Worm (Caenorhabditis elegans) whole organism, late embryonic: ENCODE measurements around the gene vav-1.

Experiments
- C38D4.7 ChIP-seq: fragments of 200-800 bp; sonication (Bioruptor generic); optimal IDR thresholded peaks from 2 replicates; lab custom pipeline; 2018; ENCODE audit warnings: mild to moderate bottlenecking, missing genetic modification characterization, moderate library complexity, missing compliant biosample characterization
- F13H6.1 ChIP-seq: sonication (generic microtip); optimal IDR thresholded peaks from 2 replicates; lab custom pipeline; 2016; ENCODE audit warnings: missing genetic modification characterization, missing compliant biosample characterization
- K09A11.1 ChIP-seq: sonication (generic microtip); optimal IDR thresholded peaks from 2 replicates; lab custom pipeline; 2017; ENCODE audit warnings: antibody characterized with exemption, mild to moderate bottlenecking, missing genetic modification characterization, missing compliant biosample characterization; ENCODE audit not compliant: insufficient read depth
- T23F11.4 ChIP-seq: fragments of 200-800 bp; sonication (Bioruptor generic); optimal IDR thresholded peaks from 2 replicates; lab custom pipeline; 2018; ENCODE audit warnings: mild to moderate bottlenecking, missing genetic modification characterization, missing compliant biosample characterization
- ceh-18 ChIP-seq: sonication (generic microtip); optimal IDR thresholded peaks from 2 replicates; lab custom pipeline; 2016; ENCODE audit warnings: missing genetic modification characterization, missing compliant biosample characterization
- ceh-19 ChIP-seq: fragments of 200-800 bp; sonication (Bioruptor generic); optimal IDR thresholded peaks from 2 replicates; lab custom pipeline; 2018; ENCODE audit warnings: mild to moderate bottlenecking, missing genetic modification characterization, missing compliant biosample characterization
- ceh-2 ChIP-seq: sonication (generic microtip); optimal IDR thresholded peaks from 2 replicates; lab custom pipeline; 2016; ENCODE audit warnings: missing genotype, missing genetic modification characterization, missing compliant biosample characterization
- ceh-22 ChIP-seq: sonication (generic microtip); optimal IDR thresholded peaks from 2 replicates; lab custom pipeline; 2017; ENCODE audit warnings: missing biosample characterization, missing genetic modification characterization
- ceh-24 ChIP-seq: sonication (generic microtip); optimal IDR thresholded peaks from 2 replicates; lab custom pipeline; 2016; ENCODE audit warnings: mild to moderate bottlenecking, missing genetic modification characterization, missing compliant biosample characterization
- ceh-30 ChIP-seq: fragments of 150-350 bp; optimal IDR thresholded peaks from 2 replicates; lab custom pipeline; 2014; ENCODE audit warnings: missing biosample characterization, missing genetic modification characterization
- ceh-31 ChIP-seq: sonication (generic microtip); optimal IDR thresholded peaks from 2 replicates; lab custom pipeline; 2016; ENCODE audit warnings: missing genetic modification characterization, missing compliant biosample characterization
- ceh-34 ChIP-seq: sonication (generic microtip); optimal IDR thresholded peaks from 2 replicates; lab custom pipeline; 2016; ENCODE audit warnings: mild to moderate bottlenecking, missing genetic modification characterization, missing compliant biosample characterization
- ceh-6 ChIP-seq: fragments of 200-800 bp; sonication (Bioruptor generic); optimal IDR thresholded peaks from 2 replicates; lab custom pipeline; 2018; ENCODE audit warnings: mild to moderate bottlenecking, missing genetic modification characterization, missing compliant biosample characterization
- che-1 ChIP-seq: sonication (generic microtip); optimal IDR thresholded peaks from 2 replicates; lab custom pipeline; 2016; ENCODE audit warnings: mild to moderate bottlenecking, missing genetic modification characterization, missing compliant biosample characterization
- dve-1 ChIP-seq: sonication (generic microtip); optimal IDR thresholded peaks from 2 replicates; lab custom pipeline; 2017; ENCODE audit warnings: antibody characterized with exemption, mild to moderate bottlenecking, missing genetic modification characterization, missing compliant biosample characterization
- elt-2 ChIP-seq: sonication (generic microtip); optimal IDR thresholded peaks from 2 replicates; lab custom pipeline; 2016; ENCODE audit warnings: missing genetic modification reagents, missing genetic modification characterization, missing compliant biosample characterization
- elt-4 ChIP-seq: sonication (generic microtip); optimal IDR thresholded peaks from 2 replicates; lab custom pipeline; 2016; ENCODE audit warnings: missing genetic modification characterization, missing compliant biosample characterization
- ets-4 ChIP-seq: sonication (generic microtip); optimal IDR thresholded peaks from 2 replicates; lab custom pipeline; 2016; ENCODE audit warnings: missing genetic modification characterization, missing compliant biosample characterization
- eyg-1 ChIP-seq: sonication (generic microtip); optimal IDR thresholded peaks from 2 replicates; lab custom pipeline; 2016; ENCODE audit warnings: missing genotype, missing genetic modification characterization, missing compliant biosample characterization
- fax-1 ChIP-seq: sonication (generic microtip); optimal IDR thresholded peaks from 2 replicates; lab custom pipeline; 2016; ENCODE audit warnings: missing genotype, missing genetic modification characterization, missing compliant biosample characterization
- hlh-13 ChIP-seq: fragments of 200-800 bp; sonication (Bioruptor generic); optimal IDR thresholded peaks from 2 replicates; lab custom pipeline; 2018; ENCODE audit warnings: mild to moderate bottlenecking, missing genetic modification characterization, missing compliant biosample characterization
- hlh-15 ChIP-seq: sonication (generic microtip); optimal IDR thresholded peaks from 2 replicates; lab custom pipeline; 2016; ENCODE audit warnings: missing genetic modification characterization, missing compliant biosample characterization
- hlh-30 ChIP-seq: sonication (generic microtip); optimal IDR thresholded peaks from 2 replicates; lab custom pipeline; 2017; ENCODE audit warnings: antibody characterized with exemption, missing genetic modification characterization, missing compliant biosample characterization; ENCODE audit not compliant: insufficient read depth
- hlh-6 ChIP-seq: sonication (generic microtip); optimal IDR thresholded peaks from 2 replicates; lab custom pipeline; 2016; ENCODE audit warnings: missing genotype, missing genetic modification characterization, missing compliant biosample characterization
- madf-2 ChIP-seq: sonication (generic microtip); optimal IDR thresholded peaks from 2 replicates; lab custom pipeline; 2017; ENCODE audit warnings: missing genetic modification characterization, missing compliant biosample characterization
- mec-3 ChIP-seq: sonication (generic microtip); optimal IDR thresholded peaks from 2 replicates; lab custom pipeline; 2016; ENCODE audit warnings: borderline replicate concordance, missing genetic modification characterization, missing compliant biosample characterization
- nhr-11 ChIP-seq: fragments of 150-350 bp; optimal IDR thresholded peaks from 2 replicates; lab custom pipeline; 2014; ENCODE audit warnings: missing biosample characterization, missing genetic modification characterization
- npax-4 ChIP-seq: sonication (generic microtip); optimal IDR thresholded peaks from 2 replicates; lab custom pipeline; 2016; ENCODE audit warnings: missing genetic modification characterization, missing compliant biosample characterization
- pag-3 ChIP-seq: sonication (generic microtip); optimal IDR thresholded peaks from 2 replicates; lab custom pipeline; 2016; ENCODE audit warnings: missing compliant biosample characterization, missing genetic modification characterization, borderline replicate concordance
- pat-9 ChIP-seq: fragments of 200-800 bp; sonication (Bioruptor generic); optimal IDR thresholded peaks from 2 replicates; lab custom pipeline; 2018; ENCODE audit warnings: mild to moderate bottlenecking, missing genetic modification characterization, moderate library complexity, missing compliant biosample characterization
- pqm-1 ChIP-seq: sonication (generic microtip); optimal IDR thresholded peaks from 2 replicates; lab custom pipeline; 2016; ENCODE audit warnings: missing genetic modification characterization, missing compliant biosample characterization
- ref-2 ChIP-seq: sonication (generic microtip); optimal IDR thresholded peaks from 2 replicates; lab custom pipeline; 2016; ENCODE audit warnings: missing genetic modification characterization, missing compliant biosample characterization
- sdc-2 ChIP-seq: sonication (generic microtip); optimal IDR thresholded peaks from 2 replicates; lab custom pipeline; 2016; ENCODE audit warnings: missing genotype, missing genetic modification characterization, missing compliant biosample characterization
- sox-2 ChIP-seq: fragments of 200-800 bp; sonication (Bioruptor generic); IDR thresholded peaks from 2 replicates; pipeline ENCODE4 v1.3.6; 2022; ENCODE audit warnings: missing genetic modification reagents, missing genetic modification characterization, missing compliant biosample characterization
- syd-9 ChIP-seq: sonication (generic microtip); optimal IDR thresholded peaks from 2 replicates; lab custom pipeline; 2016; ENCODE audit warnings: mild to moderate bottlenecking, missing genetic modification characterization, moderate library complexity, missing compliant biosample characterization
- tbx-2 ChIP-seq: sonication (generic microtip); optimal IDR thresholded peaks from 2 replicates; lab custom pipeline; 2016; ENCODE audit warnings: missing genetic modification characterization, missing compliant biosample characterization
- unc-3 ChIP-seq, 2 experiments: fragments of 200-800 bp in 1 of 2; sonication (Bioruptor generic) in 1 of 2; sonication (generic microtip) in 1 of 2; conservative IDR thresholded peaks in 1 of 2; optimal IDR thresholded peaks in 1 of 2; 2 replicates each; pipeline versions ENCODE4 v1.3.6 to Lab custom; 2016 to 2022; ENCODE audit warnings: missing compliant biosample characterization in 2 of 2, missing genetic modification characterization in 2 of 2, missing genetic modification reagents in 1 of 2
- unc-55 ChIP-seq: sonication (generic microtip); optimal IDR thresholded peaks from 2 replicates; lab custom pipeline; 2017; ENCODE audit warnings: missing biosample characterization, missing genetic modification reagents, missing genetic modification characterization
- zip-5 ChIP-seq: sonication (generic microtip); optimal IDR thresholded peaks from 2 replicates; lab custom pipeline; 2016; ENCODE audit warnings: missing genetic modification characterization, missing compliant biosample characterization
- ztf-16 ChIP-seq: sonication (generic microtip); optimal IDR thresholded peaks from 2 replicates; lab custom pipeline; 2017; ENCODE audit warnings: missing genetic modification characterization, missing compliant biosample characterization

Gene vav-1

ce11 chrX:9259552-9259951 lies 27.6 kb upstream of the vav-1 start, which contains the start of gene F18G5.1:
Gene F18G5.1, plus strand, starts transcription at chrX:9259852.
- TF ChIP-seq npax-4 (tag; lab: Kevin White, UChicago) (no peak), ceh-6 (no peak), elt-4 (tag; lab: Kevin White, UChicago) (no peak)

DNA sequence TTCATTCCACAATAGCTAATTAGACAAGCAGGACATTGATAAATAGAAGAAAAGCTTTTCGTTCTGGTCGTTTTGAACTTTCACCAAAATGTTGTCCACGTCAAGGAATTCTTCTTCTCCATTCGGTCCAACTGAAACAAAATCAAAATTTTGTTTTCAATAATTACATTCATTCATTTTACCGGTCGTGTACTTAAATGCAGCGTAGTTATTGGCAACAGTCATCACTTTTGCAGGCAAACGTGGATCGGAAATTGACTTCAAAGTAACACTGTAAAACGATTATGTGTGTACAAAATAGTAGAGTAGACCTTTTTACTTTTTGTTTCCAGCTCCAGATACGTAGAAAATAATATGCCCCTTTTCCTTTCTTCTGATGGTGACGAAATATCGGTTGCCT lies 24.1 kb upstream of the vav-1 start:
- TF ChIP-seq ceh-2 (tag; lab: Kevin White, UChicago), result no peak
- no peak for TF ChIP-seq nhr-11 (tag; lab: Kevin White, UChicago)
- no peak for TF ChIP-seq pqm-1 (tag; lab: Kevin White, UChicago)
- no peak for TF ChIP-seq hlh-15
- no peak for TF ChIP-seq K09A11.1 (tag; lab: Kevin White, UChicago)
- TF ChIP-seq ets-4 (tag; lab: Kevin White, UChicago), result no peak
- no peak for TF ChIP-seq tbx-2 (tag; lab: Kevin White, UChicago)
- TF ChIP-seq dve-1, result no peak
- TF ChIP-seq eyg-1 (tag; lab: Kevin White, UChicago), result no peak
- no peak for TF ChIP-seq fax-1 (tag; lab: Kevin White, UChicago)
- no peak for TF ChIP-seq ceh-34 (tag; lab: Kevin White, UChicago)

- TF ChIP-seq pat-9 (tag; lab: Kevin White, UChicago) (no peak), che-1 (tag; lab: Kevin White, UChicago) (no peak), T23F11.4 (GFP tag; lab: Kevin White, UChicago) (no peak), unc-55 (GFP tag; lab: Kevin White, UChicago) (no peak), ceh-2 (tag; lab: Kevin White, UChicago) (no peak), mec-3 (tag; lab: Kevin White, UChicago) (no peak), elt-2 (no peak), C38D4.7 (GFP tag; lab: Kevin White, UChicago) (no peak)
These were observed 19.6 kb upstream of the vav-1 start, which contains the start of gene pes-8 for ce11 chrX:9251488-9251887. Gene pes-8, plus strand, starts transcription at chrX:9251788.

- TF ChIP-seq sox-2 (GFP tag; lab: Robert Waterston, UW) (no peak), ceh-18 (tag; lab: Kevin White, UChicago) (no peak), sdc-2 (tag; lab: Kevin White, UChicago) (no peak), ceh-19 (GFP tag; lab: Kevin White, UChicago) (no peak), syd-9 (tag; lab: Kevin White, UChicago) (no peak), F13H6.1 (tag; lab: Kevin White, UChicago) (no peak), ztf-16 (tag; lab: Kevin White, UChicago) (no peak), hlh-6 (tag; lab: Kevin White, UChicago) (no peak), K09A11.1 (tag; lab: Kevin White, UChicago) (no peak), ceh-22 (tag; lab: Kevin White, UChicago) (no peak), T23F11.4 (GFP tag; lab: Kevin White, UChicago) (no peak), ref-2 (no peak), madf-2 (tag; lab: Kevin White, UChicago) (no peak), pqm-1 (tag; lab: Kevin White, UChicago) (no peak)
- TF ChIP-seq, all 69 proteins: peak for 0
These were observed 16.3 kb upstream of the vav-1 start for ce11 chrX:9248083-9248805.

DNA sequence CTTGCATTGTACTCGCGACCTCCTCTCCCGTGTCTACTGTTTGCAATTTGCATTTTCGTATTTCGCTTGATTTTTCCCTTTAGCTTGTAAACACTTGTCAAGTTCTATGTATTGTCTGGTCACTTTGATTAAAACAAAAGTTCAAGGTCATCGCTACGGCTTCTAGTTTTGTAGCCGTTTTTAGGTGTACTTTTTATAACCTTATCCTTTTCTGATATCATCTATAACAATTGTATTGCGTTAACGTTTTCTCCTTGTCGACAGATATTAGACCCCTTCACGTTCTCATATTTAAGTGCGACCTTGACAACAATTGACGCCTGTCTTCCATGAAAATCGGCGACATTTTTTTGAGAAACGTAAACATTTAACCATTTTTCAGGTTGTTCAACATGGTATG lies 14.7 kb upstream of the vav-1 start:
- TF ChIP-seq ceh-30 (tag; lab: Kevin White, UChicago), result no peak
- TF ChIP-seq hlh-15, result no peak
- TF ChIP-seq ceh-24, result no peak
- no peak for TF ChIP-seq pqm-1 (tag; lab: Kevin White, UChicago)
- TF ChIP-seq hlh-30 (tag; lab: Kevin White, UChicago), result no peak
- no peak for TF ChIP-seq T23F11.4 (GFP tag; lab: Kevin White, UChicago)
- TF ChIP-seq madf-2 (tag; lab: Kevin White, UChicago), result no peak
- TF ChIP-seq pag-3 (tag; lab: Kevin White, UChicago), result no peak
- no peak for TF ChIP-seq ceh-31 (tag; lab: Kevin White, UChicago)
- TF ChIP-seq eyg-1 (tag; lab: Kevin White, UChicago), result no peak
- no peak for TF ChIP-seq tbx-2 (tag; lab: Kevin White, UChicago)
- TF ChIP-seq hlh-13 (GFP tag; lab: Kevin White, UChicago), result no peak
- TF ChIP-seq unc-3 (GFP tag; conservative IDR thresholded peaks at IDR 0.05; lab: Robert Waterston, UW), result no peak
- TF ChIP-seq unc-3 (tag; optimal IDR thresholded peaks at IDR 0.05; lab: Kevin White, UChicago), result no peak
- no peak for TF ChIP-seq zip-5
- no peak for TF ChIP-seq F13H6.1 (tag; lab: Kevin White, UChicago)
- no peak for TF ChIP-seq ceh-2 (tag; lab: Kevin White, UChicago)
- TF ChIP-seq, all 69 proteins: peak for 0
